Worm (Caenorhabditis elegans): ENCODE data around the gene rps-0.

- no peak for TF ChIP-seq pag-3 (tag; optimal IDR thresholded peaks at IDR 0.05; ENCODE audit: borderline replicate concordance)
- TF ChIP-seq gmeb-2 (tag; optimal IDR thresholded peaks at IDR 0.05), result no peak
- TF ChIP-seq ahr-1 (tag; optimal IDR thresholded peaks at IDR 0.05), result no peak
- no peak for TF ChIP-seq mec-3 (tag; optimal IDR thresholded peaks at IDR 0.05; ENCODE audit: borderline replicate concordance)
- no peak for TF ChIP-seq elt-4 (tag; optimal IDR thresholded peaks at IDR 0.05)
- no peak for TF ChIP-seq nhr-232 (tag; optimal IDR thresholded peaks at IDR 0.05)
- TF ChIP-seq pqm-1 (tag; optimal IDR thresholded peaks at IDR 0.05), result no peak
- no peak for TF ChIP-seq ama-1 (optimal IDR thresholded peaks at IDR 0.05)
- TF ChIP-seq pha-4 (tag; optimal IDR thresholded peaks at IDR 0.05), result no peak
- TF ChIP-seq syd-9 (tag; optimal IDR thresholded peaks at IDR 0.05), result no peak
- no peak for TF ChIP-seq hlh-13 (GFP tag; optimal IDR thresholded peaks at IDR 0.05)
- TF ChIP-seq sox-4 (tag; optimal IDR thresholded peaks at IDR 0.05), result no peak
Measured at ce11 chrIII:4739975-4740374, 13.9 kb downstream of the rps-0 start, which contains the start of gene ras-2.
